Fruit fly (Drosophila melanogaster): Measurements from ENCODE around the gene CG10183.

DNA sequence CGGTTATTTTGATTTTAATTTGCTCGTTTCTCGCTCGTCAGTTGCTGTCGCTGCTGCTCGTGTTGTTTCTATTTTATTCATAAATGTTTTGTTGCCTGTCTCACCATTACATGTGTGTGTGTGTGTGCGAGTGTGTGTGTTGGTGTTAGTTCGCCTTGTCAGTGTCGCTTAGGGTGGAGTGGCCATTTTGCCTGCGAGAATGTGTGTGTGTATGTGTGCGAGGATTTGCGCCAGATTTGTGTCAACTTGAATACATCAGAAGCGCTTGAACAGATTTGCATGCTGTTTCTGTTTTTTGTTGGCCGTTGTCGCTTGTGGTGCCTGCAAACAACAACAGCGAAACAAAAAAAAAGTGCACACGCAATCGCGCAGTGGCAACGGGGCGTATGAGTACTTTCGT, 29.6 kb downstream of the CG10183 start:
- TF ChIP-seq CG11398 (GFP tag; optimal IDR thresholded peaks at IDR 0.05), result no peak
- no peak for TF ChIP-seq pb (GFP tag; optimal IDR thresholded peaks at IDR 0.05)
- no peak for TF ChIP-seq kay (GFP tag; optimal IDR thresholded peaks at IDR 0.05)
- no peak for TF ChIP-seq Tbp (GFP tag; optimal IDR thresholded peaks at IDR 0.05)
- TF ChIP-seq NC2α (GFP tag; optimal IDR thresholded peaks at IDR 0.05), result no peak
- no peak for TF ChIP-seq CG34376 (GFP tag; optimal IDR thresholded peaks at IDR 0.05)
- TF ChIP-seq Xrp1 (GFP tag; IDR thresholded peaks at IDR 0.05), result no peak
- no peak for TF ChIP-seq h (optimal IDR thresholded peaks at IDR 0.05)
- TF ChIP-seq YL-1 (GFP tag; optimal IDR thresholded peaks at IDR 0.05), result no peak
- TF ChIP-seq Ada2b (GFP tag; IDR thresholded peaks at IDR 0.05), result no peak

Measured in whole organism, embryonic.